Worm (Caenorhabditis elegans) whole organism, late embryonic: ENCODE data around the gene F30H5.3.

ENCODE experiments used
- lin-11 ChIP-seq: fragments of 200-800 bp; sonication (Bioruptor generic); optimal IDR thresholded peaks from 2 replicates; lab custom pipeline; 2018; ENCODE audit warnings: mild to moderate bottlenecking, missing genetic modification characterization, missing compliant biosample characterization
- ref-2 ChIP-seq: sonication (generic microtip); optimal IDR thresholded peaks from 2 replicates; lab custom pipeline; 2016; ENCODE audit warnings: missing genetic modification characterization, missing compliant biosample characterization

DNA sequence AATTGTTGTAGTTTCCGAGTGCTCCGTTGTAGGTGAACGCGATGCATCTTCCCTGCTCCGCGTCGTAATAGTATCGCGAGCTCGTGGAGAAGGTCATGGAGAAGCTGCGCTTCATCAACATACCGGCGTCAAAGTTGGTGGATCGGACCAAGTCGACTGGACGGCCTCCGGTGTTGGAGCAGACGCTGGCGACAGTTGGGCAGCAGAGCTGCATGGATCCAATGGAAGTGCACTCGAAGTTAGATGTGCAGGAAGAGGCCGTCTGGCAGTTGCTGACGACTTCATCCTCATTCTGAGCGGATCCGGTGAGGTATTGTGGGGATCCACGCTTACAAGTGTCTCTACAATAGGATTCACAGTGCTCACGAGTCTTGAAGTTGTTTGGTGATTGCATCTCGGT is 3.0 kb downstream of the F30H5.3 start:
- TF ChIP-seq ref-2 (tag; lab: Kevin White, UChicago) (no peak), lin-11 (tag; lab: Kevin White, UChicago) (no peak)
